Fruit fly (Drosophila melanogaster) whole organism: Measurements from ENCODE around the gene nAChRbeta3.

Experiments used
- pan ChIP-seq: fragments of >200 bp; optimal IDR thresholded peaks from 2 replicates; lab custom pipeline; 2017
- psq ChIP-seq: fragments of >200 bp; optimal IDR thresholded peaks from 2 replicates; lab custom pipeline; 2017

- TF ChIP-seq pan (no peak), psq (lab: Kevin White, UChicago) (no peak)
Observed at dm6 chr2L:517911-518619, 26.9 kb upstream of the nAChRbeta3 start.
